Fruit fly (Drosophila melanogaster) whole organism, pupa: Measurements from ENCODE around the gene aph-1.

ENCODE experiments used
- CG12605 ChIP-seq: fragments of 200-800 bp; sonication (Bioruptor generic); IDR thresholded peaks from 2 replicates; pipeline ENCODE4 v1.3.6; 2022; ENCODE audit warnings: missing biosample characterization, missing genetic modification characterization
- CG32121 ChIP-seq: fragments of 200-800 bp; sonication (Bioruptor generic); IDR thresholded peaks from 2 replicates; pipeline ENCODE4 v1.3.6; 2022; ENCODE audit warnings: missing biosample characterization, missing genetic modification characterization
- CG4496 ChIP-seq: fragments of 200-800 bp; sonication (Bioruptor generic); IDR thresholded peaks from 3 replicates; pipeline ENCODE4 v1.3.6; 2022; ENCODE audit warnings: missing biosample characterization, missing genetic modification characterization
- CG9948 ChIP-seq: fragments of 200-800 bp; sonication (Bioruptor generic); optimal IDR thresholded peaks from 2 replicates; lab custom pipeline; 2018; ENCODE audit warnings: missing biosample characterization, mild to moderate bottlenecking, missing genetic modification characterization, moderate library complexity
- EcR ChIP-seq: fragments of 200-800 bp; sonication (Bioruptor generic); optimal IDR thresholded peaks from 3 replicates; lab custom pipeline; 2019; ENCODE audit warnings: missing biosample characterization, missing genetic modification characterization, mild to moderate bottlenecking, moderate library complexity, missing genetic modification reagents
- Snoo ChIP-seq: fragments of 200-800 bp; sonication (Bioruptor generic); optimal IDR thresholded peaks from 3 replicates; lab custom pipeline; 2017; ENCODE audit warnings: missing biosample characterization, mild to moderate bottlenecking, missing genetic modification characterization, inconsistent platforms

dm6 chr2L:2734946-2735345, 31.1 kb upstream of the aph-1 start:
- TF ChIP-seq CG12605 (GFP tag; lab: Robert Waterston, UW) (no peak), Snoo (tag; lab: Kevin White, UChicago) (no peak), CG4496 (GFP tag; lab: Robert Waterston, UW) (0 out of 3 replicates have a peak, but pooled peaks have one; percentile 14), EcR (GFP tag; lab: Kevin White, UChicago) (no peak), CG9948 (tag; lab: Kevin White, UChicago) (peak; percentile 23), CG32121 (no peak)
